Worm (Caenorhabditis elegans) whole organism, young adult: ENCODE measurements around the gene zipt-15.
A peak's percentile ranks its signal among the peaks of the same experiment; 100 is the strongest.

Experiments
- B0261.1 ChIP-seq: sonication (generic microtip); optimal IDR thresholded peaks from 2 replicates; lab custom pipeline; 2016; ENCODE audit warnings: mild to moderate bottlenecking, missing genetic modification characterization, moderate library complexity, missing compliant biosample characterization
- C17E4.6 ChIP-seq: fragments of 200-800 bp; sonication (Bioruptor generic); IDR thresholded peaks from 2 replicates; pipeline ENCODE4 v1.3.6; 2022; ENCODE audit warnings: missing genetic modification reagents, missing genetic modification characterization, missing compliant biosample characterization
- D2030.7 ChIP-seq: fragments of 200-800 bp; sonication (Bioruptor generic); IDR thresholded peaks from 2 replicates; pipeline ENCODE4 v1.3.6; 2022; ENCODE audit warnings: missing genetic modification reagents, missing genetic modification characterization, missing compliant biosample characterization
- F22D6.2 ChIP-seq: sonication (generic microtip); optimal IDR thresholded peaks from 2 replicates; lab custom pipeline; 2016; ENCODE audit warnings: mild to moderate bottlenecking, missing genetic modification characterization, missing compliant biosample characterization
- F55B11.4 ChIP-seq: sonication (generic microtip); optimal IDR thresholded peaks from 2 replicates; lab custom pipeline; 2016; ENCODE audit warnings: missing compliant biosample characterization, missing genetic modification characterization, borderline replicate concordance; ENCODE audit not compliant: insufficient read depth
- K11D2.4 ChIP-seq: fragments of 200-800 bp; sonication (Bioruptor generic); IDR thresholded peaks from 2 replicates; pipeline ENCODE4 v1.3.6; 2022; ENCODE audit warnings: missing genetic modification reagents, missing genetic modification characterization, missing compliant biosample characterization
- Y53F4B.3 ChIP-seq: fragments of 200-800 bp; sonication (Bioruptor generic); IDR thresholded peaks from 2 replicates; pipeline ENCODE4 v1.3.6; 2022; ENCODE audit warnings: missing genetic modification reagents, missing genetic modification characterization, missing compliant biosample characterization
- Y67H2A.10 ChIP-seq: fragments of 200-800 bp; sonication (Bioruptor generic); conservative IDR thresholded peaks from 2 replicates; pipeline ENCODE4 v1.3.6; 2022; ENCODE audit warnings: missing genetic modification reagents, missing genetic modification characterization, missing compliant biosample characterization
- Y95B8A.8 ChIP-seq: fragments of 200-800 bp; sonication (Bioruptor generic); IDR thresholded peaks from 2 replicates; pipeline ENCODE4 v1.3.6; 2022; ENCODE audit warnings: missing genetic modification reagents, missing genetic modification characterization, missing compliant biosample characterization
- ZK185.1 ChIP-seq: sonication (generic microtip); optimal IDR thresholded peaks from 2 replicates; lab custom pipeline; 2016; ENCODE audit warnings: mild to moderate bottlenecking, missing genetic modification characterization, missing compliant biosample characterization; ENCODE audit not compliant: poor library complexity, severe bottlenecking
- ama-1 ChIP-seq, 3 experiments: fragments of 150-350 bp in 1 of 3; sonication (generic microtip) in 2 of 3; optimal IDR thresholded peaks; 2 replicates each; lab custom pipeline; 2014 to 2018; ENCODE audit warnings: missing biosample characterization in 2 of 3, missing genetic modification characterization in 2 of 3, missing genetic modification reagents in 2 of 3
- attf-5 ChIP-seq: fragments of 200-800 bp; sonication (Bioruptor generic); optimal IDR thresholded peaks from 2 replicates; lab custom pipeline; 2018; ENCODE audit warnings: mild to moderate bottlenecking, missing genetic modification characterization, missing compliant biosample characterization
- bed-2 ChIP-seq: fragments of 200-800 bp; sonication (Bioruptor generic); IDR thresholded peaks from 2 replicates; pipeline ENCODE4 v1.3.6; 2022; ENCODE audit warnings: missing genetic modification reagents, missing genetic modification characterization, missing compliant biosample characterization
- cebp-1 ChIP-seq, 2 experiments: fragments of 200-800 bp in 1 of 2; sonication (Bioruptor generic) in 1 of 2; sonication (generic microtip) in 1 of 2; IDR thresholded peaks in 1 of 2; optimal IDR thresholded peaks in 1 of 2; 2 replicates each; pipeline versions ENCODE4 v1.3.6 to Lab custom; 2017 to 2022; ENCODE audit warnings: missing compliant biosample characterization in 2 of 2, missing genetic modification characterization in 2 of 2, mild to moderate bottlenecking in 1 of 2, missing genetic modification reagents in 1 of 2, moderate library complexity in 1 of 2
- ceh-91 ChIP-seq: fragments of 200-800 bp; sonication (Bioruptor generic); IDR thresholded peaks from 2 replicates; pipeline ENCODE4 v1.3.6; 2022; ENCODE audit warnings: missing genetic modification reagents, missing genetic modification characterization, missing compliant biosample characterization
- die-1 ChIP-seq: sonication (generic microtip); optimal IDR thresholded peaks from 2 replicates; lab custom pipeline; 2016; ENCODE audit warnings: missing genotype, mild to moderate bottlenecking, missing genetic modification characterization, missing compliant biosample characterization
- dpl-1 ChIP-seq: fragments of 150-350 bp; optimal IDR thresholded peaks from 2 replicates; lab custom pipeline; 2014; ENCODE audit warnings: missing biosample characterization, missing genetic modification reagents, missing genetic modification characterization
- egrh-3 ChIP-seq: fragments of 200-800 bp; sonication (Bioruptor generic); IDR thresholded peaks from 2 replicates; pipeline ENCODE4 v1.3.6; 2022; ENCODE audit warnings: missing genetic modification reagents, missing genetic modification characterization, missing compliant biosample characterization
- hlh-12 ChIP-seq: sonication (generic microtip); optimal IDR thresholded peaks from 2 replicates; lab custom pipeline; 2016; ENCODE audit warnings: missing genetic modification characterization, missing compliant biosample characterization
- hlh-26 ChIP-seq: fragments of 200-800 bp; sonication (Bioruptor generic); conservative IDR thresholded peaks from 2 replicates; pipeline ENCODE4 v1.3.6; 2022; ENCODE audit warnings: missing genetic modification reagents, missing genetic modification characterization, missing compliant biosample characterization
- hmg-1.2 ChIP-seq: fragments of 200-800 bp; sonication (Bioruptor generic); IDR thresholded peaks from 2 replicates; pipeline ENCODE4 v1.3.6; 2022; ENCODE audit warnings: missing genetic modification reagents, missing genetic modification characterization, missing compliant biosample characterization
- hmg-20 ChIP-seq: fragments of 200-800 bp; sonication (Bioruptor generic); IDR thresholded peaks from 2 replicates; pipeline ENCODE4 v1.3.6; 2022; ENCODE audit warnings: missing genetic modification reagents, missing genetic modification characterization, missing compliant biosample characterization
- let-526 ChIP-seq: fragments of 200-800 bp; sonication (Bioruptor generic); IDR thresholded peaks from 2 replicates; pipeline ENCODE4 v1.3.6; 2022; ENCODE audit warnings: missing genetic modification reagents, missing genetic modification characterization, missing compliant biosample characterization
- lin-26 ChIP-seq: fragments of 200-800 bp; sonication (Bioruptor generic); IDR thresholded peaks from 2 replicates; pipeline ENCODE4 v1.3.6; 2022; ENCODE audit warnings: missing genetic modification reagents, missing genetic modification characterization, missing compliant biosample characterization
- lin-54 ChIP-seq: fragments of 200-800 bp; sonication (Bioruptor generic); optimal IDR thresholded peaks from 2 replicates; lab custom pipeline; 2018; ENCODE audit warnings: mild to moderate bottlenecking, missing genetic modification characterization, missing compliant biosample characterization
- lsl-1 ChIP-seq: fragments of 200-800 bp; sonication (Bioruptor generic); optimal IDR thresholded peaks from 2 replicates; lab custom pipeline; 2018; ENCODE audit warnings: mild to moderate bottlenecking, missing genetic modification characterization, moderate library complexity, missing compliant biosample characterization
- madf-6 ChIP-seq: fragments of 200-800 bp; sonication (Bioruptor generic); IDR thresholded peaks from 2 replicates; pipeline ENCODE4 v1.3.6; 2022; ENCODE audit warnings: missing genetic modification reagents, missing genetic modification characterization, missing compliant biosample characterization
- mes-4 ChIP-seq: sonication (generic microtip); optimal IDR thresholded peaks from 2 replicates; lab custom pipeline; 2016; ENCODE audit warnings: missing genotype, missing genetic modification characterization, missing compliant biosample characterization
- mxl-1 ChIP-seq: sonication (generic microtip); optimal IDR thresholded peaks from 2 replicates; lab custom pipeline; 2016; ENCODE audit warnings: missing genetic modification characterization, missing compliant biosample characterization
- nfya-2 ChIP-seq: fragments of 200-800 bp; sonication (Bioruptor generic); IDR thresholded peaks from 2 replicates; pipeline ENCODE4 v1.3.6; 2022; ENCODE audit warnings: missing genetic modification reagents, missing genetic modification characterization, missing compliant biosample characterization
- nfyb-1 ChIP-seq: fragments of 200-800 bp; sonication (Bioruptor generic); IDR thresholded peaks from 2 replicates; pipeline ENCODE4 v1.3.6; 2022; ENCODE audit warnings: missing genetic modification reagents, missing genetic modification characterization, missing compliant biosample characterization
- nhr-120 ChIP-seq: fragments of 200-800 bp; sonication (Bioruptor generic); IDR thresholded peaks from 2 replicates; pipeline ENCODE4 v1.3.6; 2022; ENCODE audit warnings: missing genetic modification characterization, missing compliant biosample characterization
- nhr-80 ChIP-seq: sonication (generic microtip); optimal IDR thresholded peaks from 2 replicates; lab custom pipeline; 2016; ENCODE audit warnings: missing genetic modification characterization, missing compliant biosample characterization
- rec-8 ChIP-seq, 2 experiments: sonication (generic microtip); optimal IDR thresholded peaks; 2 replicates each; lab custom pipeline; 2016; ENCODE audit warnings: mild to moderate bottlenecking in 2 of 2, missing genetic modification characterization in 2 of 2, missing genetic modification reagents in 2 of 2, missing genotype in 2 of 2, missing biosample characterization in 1 of 2, missing compliant biosample characterization in 1 of 2, moderate library complexity in 1 of 2
- rpc-1 ChIP-seq, 2 experiments: fragments of 150-350 bp in 1 of 2; sonication (generic microtip) in 1 of 2; optimal IDR thresholded peaks; 2 replicates each; lab custom pipeline; 2014 to 2018; ENCODE audit warnings: missing biosample characterization in 1 of 2, missing genetic modification characterization in 1 of 2, missing genetic modification reagents in 1 of 2, missing genotype in 1 of 2
- sea-2 ChIP-seq: fragments of 200-800 bp; sonication (Bioruptor generic); IDR thresholded peaks from 2 replicates; pipeline ENCODE4 v1.3.6; 2022; ENCODE audit warnings: missing genetic modification characterization, missing compliant biosample characterization
- snpc-1.1 ChIP-seq: sonication (generic microtip); optimal IDR thresholded peaks from 2 replicates; lab custom pipeline; 2017; ENCODE audit warnings: missing genetic modification characterization, mild to moderate bottlenecking, missing compliant biosample characterization, antibody characterized with exemption, moderate library complexity, missing genotype, missing genetic modification reagents; ENCODE audit not compliant: insufficient read depth
- unc-130 ChIP-seq: sonication (generic microtip); optimal IDR thresholded peaks from 2 replicates; lab custom pipeline; 2016; ENCODE audit warnings: missing genetic modification reagents, missing genetic modification characterization, missing compliant biosample characterization
- xnd-1 ChIP-seq: sonication (generic microtip); optimal IDR thresholded peaks from 2 replicates; lab custom pipeline; 2016; ENCODE audit warnings: missing genotype, missing genetic modification reagents, missing genetic modification characterization, missing compliant biosample characterization
- zfh-2 ChIP-seq: fragments of 200-800 bp; sonication (Bioruptor generic); conservative IDR thresholded peaks from 2 replicates; pipeline ENCODE4 v1.3.6; 2022; ENCODE audit warnings: missing genetic modification reagents, missing genetic modification characterization, missing compliant biosample characterization
- ztf-3 ChIP-seq: fragments of 200-800 bp; sonication (Bioruptor generic); optimal IDR thresholded peaks from 2 replicates; lab custom pipeline; 2018; ENCODE audit warnings: mild to moderate bottlenecking, missing genetic modification characterization, missing compliant biosample characterization
- ztf-6 ChIP-seq: fragments of 200-800 bp; sonication (Bioruptor generic); IDR thresholded peaks from 2 replicates; pipeline ENCODE4 v1.3.6; 2022; ENCODE audit warnings: missing genetic modification reagents, missing genetic modification characterization, missing compliant biosample characterization

Gene zipt-15

DNA sequence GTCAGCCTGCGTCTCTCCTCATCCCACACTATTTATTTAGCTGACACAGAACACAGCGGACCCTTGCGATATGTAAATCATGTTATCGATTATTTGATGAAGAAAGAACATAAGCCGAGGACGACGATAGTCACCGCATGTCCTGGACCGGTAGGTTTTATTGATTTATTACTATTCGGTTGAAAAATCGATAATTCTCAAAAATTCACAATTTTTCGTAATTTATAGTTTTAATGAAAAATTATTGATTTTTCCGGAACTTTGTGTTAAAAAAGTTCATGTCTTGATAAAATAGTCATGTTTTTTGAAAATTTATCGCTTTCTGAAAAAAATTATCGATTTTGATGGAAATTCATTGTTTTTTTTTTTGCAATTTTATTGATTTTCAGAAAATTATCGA lies 23.5 kb upstream of the zipt-15 start (continued):
- no peak for TF ChIP-seq F22D6.2 (tag; lab: Kevin White, UChicago)

DNA sequence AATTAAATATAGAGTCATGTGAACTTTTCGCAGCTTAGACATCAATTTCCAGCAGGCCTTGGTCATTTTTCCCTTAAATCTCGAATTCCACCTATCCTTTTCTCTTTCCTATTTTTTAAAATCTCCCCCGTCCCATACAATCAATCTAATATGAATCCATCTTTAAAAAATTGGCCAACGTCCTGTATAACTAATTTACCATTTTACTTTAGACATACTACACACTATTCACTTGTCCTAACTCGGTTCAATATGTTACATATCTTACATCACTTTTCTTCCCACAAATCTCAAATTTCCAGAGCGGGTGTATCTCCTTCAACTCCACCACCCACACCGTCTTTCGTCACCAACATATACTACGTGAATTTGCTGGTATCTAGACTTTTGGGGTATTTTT lies 20.4 kb upstream of the zipt-15 start, which contains the start of gene lgc-33:
Gene lgc-33 (plus strand): TSS at position 301 of the 400 bp plus-strand sequence.
- no peak for TF ChIP-seq attf-5 (GFP tag; lab: Kevin White, UChicago)
- no peak for TF ChIP-seq mxl-1 (tag; lab: Kevin White, UChicago)
- TF ChIP-seq C17E4.6 (GFP tag; lab: Robert Waterston, UW) = no peak
- no peak for TF ChIP-seq sea-2 (GFP tag; lab: Robert Waterston, UW)
- TF ChIP-seq ZK185.1 (tag; lab: Kevin White, UChicago) = no peak
- no peak for TF ChIP-seq Y67H2A.10 (GFP tag; lab: Robert Waterston, UW)

DNA sequence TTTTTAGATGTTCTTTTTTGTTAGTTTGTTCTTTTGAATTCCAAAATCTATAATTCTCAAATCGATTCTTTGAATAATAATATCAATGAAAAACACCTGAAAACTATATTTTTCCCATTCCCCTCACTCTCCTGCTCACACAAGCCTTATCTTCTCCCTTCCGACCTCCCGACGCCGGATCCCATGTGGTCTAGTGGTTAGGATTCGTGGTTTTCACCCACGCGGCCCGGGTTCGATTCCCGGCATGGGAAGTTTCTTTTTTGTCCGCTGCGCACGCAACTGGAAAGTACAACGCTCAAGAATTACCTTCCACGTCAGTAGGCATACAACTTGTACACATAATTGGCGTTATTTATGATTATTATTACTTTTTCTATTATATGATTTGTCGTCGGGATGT lies 17.9 kb upstream of the zipt-15 start:
- TF ChIP-seq bed-2 (GFP tag; lab: Robert Waterston, UW) = no peak
- peak; percentile 74 for TF ChIP-seq D2030.7 (GFP tag; lab: Robert Waterston, UW)
- no peak for TF ChIP-seq let-526
- TF ChIP-seq mes-4 (tag; lab: Kevin White, UChicago) = no peak
- peak; percentile 28 for TF ChIP-seq unc-130 (GFP tag; lab: Kevin White, UChicago)
- no peak for TF ChIP-seq nfyb-1 (GFP tag; lab: Robert Waterston, UW)
- 0 out of 2 replicates have a peak, but pooled peaks have one; percentile 20 for TF ChIP-seq egrh-3 (GFP tag; lab: Robert Waterston, UW)
- TF ChIP-seq snpc-1.1 (tag; lab: Kevin White, UChicago) = no peak
- TF ChIP-seq die-1 (tag; lab: Kevin White, UChicago) = peak; percentile 72
- peak; percentile 59 for TF ChIP-seq rpc-1 (optimal IDR thresholded peaks at IDR 0.05; lab: Kevin White, UChicago)
- peak; percentile 83 for TF ChIP-seq rpc-1 (tag; optimal IDR thresholded peaks at IDR 0.05; lab: Kevin White, UChicago)
- TF ChIP-seq lsl-1 = peak; percentile 30
- TF ChIP-seq xnd-1 (tag; lab: Kevin White, UChicago) = no peak
- TF ChIP-seq dpl-1 (GFP tag; lab: Kevin White, UChicago) = peak; percentile 38
- TF ChIP-seq nhr-80 (tag; lab: Kevin White, UChicago) = peak; percentile 4
- TF ChIP-seq ceh-91 (GFP tag; lab: Robert Waterston, UW) = no peak
- peak; percentile 5 for TF ChIP-seq mxl-1 (tag; lab: Kevin White, UChicago)
- TF ChIP-seq B0261.1 (tag; lab: Kevin White, UChicago) = peak; percentile 75
- TF ChIP-seq ztf-3 (GFP tag; lab: Kevin White, UChicago) = no peak
- TF ChIP-seq ama-1 (optimal IDR thresholded peaks at IDR 0.05; lab: Kevin White, UChicago) = no peak
- no peak for TF ChIP-seq ama-1 (GFP tag; optimal IDR thresholded peaks at IDR 0.05; lab: Kevin White, UChicago)
- TF ChIP-seq Y53F4B.3 = no peak
- peak; percentile 82 for TF ChIP-seq lin-26
- TF ChIP-seq zfh-2 (GFP tag; lab: Robert Waterston, UW) = no peak
- TF ChIP-seq madf-6 = no peak; the same call in 1 of the 2 replicates
- no peak for TF ChIP-seq hlh-26 (GFP tag; lab: Robert Waterston, UW)
- no peak for TF ChIP-seq Y95B8A.8 (GFP tag; lab: Robert Waterston, UW)
- TF ChIP-seq hmg-1.2 (GFP tag; lab: Robert Waterston, UW) = peak; percentile 56
- peak; percentile 53; the same call in 1 of the 2 replicates for TF ChIP-seq hmg-20
- no peak for TF ChIP-seq C17E4.6 (GFP tag; lab: Robert Waterston, UW)
- TF ChIP-seq nfya-2 (GFP tag; lab: Robert Waterston, UW) = no peak
- TF ChIP-seq ztf-6 (GFP tag; lab: Robert Waterston, UW) = no peak
- no peak for TF ChIP-seq F55B11.4
- no peak for TF ChIP-seq F22D6.2 (tag; lab: Kevin White, UChicago)
- TF ChIP-seq Y67H2A.10 (GFP tag; lab: Robert Waterston, UW) = no peak
- peak; percentile 28 for TF ChIP-seq lin-54
- TF ChIP-seq rec-8 (tag; optimal IDR thresholded peaks at IDR 0.05; lab: Kevin White, UChicago) = no peak
- TF ChIP-seq hlh-12 = no peak
- no peak for TF ChIP-seq cebp-1 (GFP tag; IDR thresholded peaks at IDR 0.05; lab: Robert Waterston, UW)
- peak; percentile 36 for TF ChIP-seq cebp-1 (tag; optimal IDR thresholded peaks at IDR 0.05; lab: Kevin White, UChicago)
- TF ChIP-seq ZK185.1 (tag; lab: Kevin White, UChicago) = no peak
- TF ChIP-seq nhr-120 (GFP tag; lab: Robert Waterston, UW) = no peak
- TF ChIP-seq K11D2.4 (GFP tag; lab: Robert Waterston, UW) = no peak
